Fruit fly (Drosophila melanogaster): Measurements from ENCODE around the gene Pih1D1.

Pih1D1 gene

dm6 chr2L:12712255-12712654, 9.4 kb downstream of the Pih1D1 start (continued):
- TF ChIP-seq Asciz (GFP tag; optimal IDR thresholded peaks at IDR 0.05) (no peak), Mes4 (GFP tag; optimal IDR thresholded peaks at IDR 0.05) (no peak), CG31224 (GFP tag; IDR thresholded peaks at IDR 0.05) (no peak), dysf (GFP tag; IDR thresholded peaks at IDR 0.05) (no peak), CG12104 (GFP tag; optimal IDR thresholded peaks at IDR 0.05) (no peak), CG5953 (GFP tag; IDR thresholded peaks at IDR 0.05) (no peak), Dek (tag; optimal IDR thresholded peaks at IDR 0.05) (no peak), Stat92E (GFP tag; optimal IDR thresholded peaks at IDR 0.05) (peak in 1 of 3 experiments; percentile 7), CG4730 (GFP tag; IDR thresholded peaks at IDR 0.05) (no peak), pb (GFP tag; optimal IDR thresholded peaks at IDR 0.05) (no peak), dm (GFP tag; optimal IDR thresholded peaks at IDR 0.05) (peak; percentile 2), lov (optimal IDR thresholded peaks at IDR 0.05) (no peak), lov (GFP tag; IDR thresholded peaks at IDR 0.05) (no peak), mirr (GFP tag; optimal IDR thresholded peaks at IDR 0.05) (no peak), pzg (GFP tag; optimal IDR thresholded peaks at IDR 0.05) (peak; percentile 54), onecut (GFP tag; IDR thresholded peaks at IDR 0.05) (no peak), sens-2 (GFP tag; IDR thresholded peaks at IDR 0.05) (no peak), cas (GFP tag; IDR thresholded peaks at IDR 0.05) (no peak), Sin3A (optimal IDR thresholded peaks at IDR 0.05) (peak; percentile 33), CG8281 (tag; optimal IDR thresholded peaks at IDR 0.05) (no peak), nau (GFP tag; optimal IDR thresholded peaks at IDR 0.05) (no peak), CG17802 (tag; optimal IDR thresholded peaks at IDR 0.05) (no peak), Dfd (GFP tag; optimal IDR thresholded peaks at IDR 0.05) (no peak), Atf3 (GFP tag; optimal IDR thresholded peaks at IDR 0.05) (no peak), MBD-R2 (GFP tag; IDR thresholded peaks at IDR 0.05) (peak; percentile 84), grn (GFP tag; optimal IDR thresholded peaks at IDR 0.05) (no peak), CG2129 (GFP tag; IDR thresholded peaks at IDR 0.05; ENCODE audit: partially characterized antibody) (no peak), sima (GFP tag; optimal IDR thresholded peaks at IDR 0.05) (no peak), CG1832 (GFP tag; optimal IDR thresholded peaks at IDR 0.05) (no peak), row (GFP tag; IDR thresholded peaks at IDR 0.05) (peak; percentile 40; the same call in 1 of the 3 replicates), CG8359 (GFP tag; optimal IDR thresholded peaks at IDR 0.05; ENCODE audit: borderline replicate concordance) (no peak), mld (GFP tag; IDR thresholded peaks at IDR 0.05; ENCODE audit: partially characterized antibody) (no peak), CG15269 (tag; optimal IDR thresholded peaks at IDR 0.05) (no peak), oc (tag; optimal IDR thresholded peaks at IDR 0.05) (no peak), org-1 (GFP tag; optimal IDR thresholded peaks at IDR 0.05) (no peak), CG18262 (tag; optimal IDR thresholded peaks at IDR 0.05) (no peak), CG13296 (GFP tag; optimal IDR thresholded peaks at IDR 0.05) (no peak), ro (GFP tag; IDR thresholded peaks at IDR 0.05) (no peak), HLHmδ (GFP tag; optimal IDR thresholded peaks at IDR 0.05) (no peak), CG7839 (tag; optimal IDR thresholded peaks at IDR 0.05) (no peak), pnt (GFP tag; optimal IDR thresholded peaks at IDR 0.05) (no peak), C15 (GFP tag; IDR thresholded peaks at IDR 0.05) (no peak), Neu2 (GFP tag; optimal IDR thresholded peaks at IDR 0.05; ENCODE audit: borderline replicate concordance) (no peak), cato (GFP tag; optimal IDR thresholded peaks at IDR 0.05; ENCODE audit: borderline replicate concordance) (no peak), CG17829 (tag; optimal IDR thresholded peaks at IDR 0.05) (peak; percentile 52), Deaf1 (tag; optimal IDR thresholded peaks at IDR 0.05) (no peak), YL-1 (GFP tag; optimal IDR thresholded peaks at IDR 0.05) (peak; percentile 65), CG17361 (GFP tag; IDR thresholded peaks at IDR 0.05) (no peak), Blimp-1 (GFP tag; optimal IDR thresholded peaks at IDR 0.05) (no peak), eve (GFP tag; optimal IDR thresholded peaks at IDR 0.05) (no peak), NfI (GFP tag; optimal IDR thresholded peaks at IDR 0.05) (peak; percentile 3), repo (GFP tag; optimal IDR thresholded peaks at IDR 0.05) (no peak)

Measured in whole organism, embryonic.